Worm (Caenorhabditis elegans) whole organism, young adult: ENCODE measurements around the gene ani-3.

Experiments
- bed-1 ChIP-seq: fragments of 200-800 bp; sonication (Bioruptor generic); IDR thresholded peaks from 2 replicates; pipeline ENCODE4 v1.3.6; 2022; ENCODE audit warnings: missing genetic modification reagents, missing genetic modification characterization, missing compliant biosample characterization
- lag-1 ChIP-seq: fragments of 200-800 bp; sonication (Bioruptor generic); IDR thresholded peaks from 2 replicates; pipeline ENCODE4 v1.3.6; 2022; ENCODE audit warnings: missing genetic modification reagents, missing genetic modification characterization, missing compliant biosample characterization
- unc-130 ChIP-seq: sonication (generic microtip); optimal IDR thresholded peaks from 2 replicates; lab custom pipeline; 2016; ENCODE audit warnings: missing genetic modification reagents, missing genetic modification characterization, missing compliant biosample characterization

ce11 chrV:19655151-19655550 lies 42.4 kb upstream of the ani-3 start, which contains the start of gene dmd-3:
- no peak for TF ChIP-seq unc-130 (GFP tag; lab: Kevin White, UChicago)
- TF ChIP-seq lag-1 (GFP tag; lab: Robert Waterston, UW): no peak
- TF ChIP-seq bed-1 (GFP tag; lab: Robert Waterston, UW): no peak
